Worm (Caenorhabditis elegans): Measurements from ENCODE around the gene C06E1.9.

Gene C06E1.9

ce11 chrIII:8655412-8655811 is 45.8 kb upstream of the C06E1.9 start:
- TF ChIP-seq blmp-1 (tag; optimal IDR thresholded peaks at IDR 0.05): no peak
- no peak for TF ChIP-seq ztf-11 (tag; optimal IDR thresholded peaks at IDR 0.05)
- TF ChIP-seq pha-4 (tag; optimal IDR thresholded peaks at IDR 0.05): no peak
- TF ChIP-seq mep-1 (tag; optimal IDR thresholded peaks at IDR 0.05): no peak
- TF ChIP-seq bed-3 (GFP tag; optimal IDR thresholded peaks at IDR 0.05): no peak
- TF ChIP-seq ham-2 (GFP tag; optimal IDR thresholded peaks at IDR 0.05): no peak
- no peak for TF ChIP-seq mls-2 (tag; optimal IDR thresholded peaks at IDR 0.05)
- TF ChIP-seq unc-39 (tag; optimal IDR thresholded peaks at IDR 0.05): no peak
- TF ChIP-seq hlh-1 (tag; optimal IDR thresholded peaks at IDR 0.05): no peak
- no peak for TF ChIP-seq elt-3 (tag; optimal IDR thresholded peaks at IDR 0.05)
- no peak for TF ChIP-seq snpc-4 (tag; optimal IDR thresholded peaks at IDR 0.05)
- TF ChIP-seq ceh-83 (GFP tag; optimal IDR thresholded peaks at IDR 0.05): no peak
- no peak for TF ChIP-seq ceh-43 (GFP tag; optimal IDR thresholded peaks at IDR 0.05)
- TF ChIP-seq drap-1 (GFP tag; optimal IDR thresholded peaks at IDR 0.05): no peak
- no peak for TF ChIP-seq nhr-2 (tag; optimal IDR thresholded peaks at IDR 0.05)
- TF ChIP-seq nhr-76 (tag; optimal IDR thresholded peaks at IDR 0.05): no peak
- no peak for TF ChIP-seq ces-1 (GFP tag; optimal IDR thresholded peaks at IDR 0.05)
- TF ChIP-seq nhr-237 (tag; optimal IDR thresholded peaks at IDR 0.05): no peak

- TF ChIP-seq ztf-11 (tag; optimal IDR thresholded peaks at IDR 0.05) (no peak), unc-62 (GFP tag; optimal IDR thresholded peaks at IDR 0.05) (no peak), flh-1 (GFP tag; optimal IDR thresholded peaks at IDR 0.05) (no peak), bed-3 (GFP tag; optimal IDR thresholded peaks at IDR 0.05) (no peak), unc-39 (tag; optimal IDR thresholded peaks at IDR 0.05) (no peak), ceh-39 (tag; optimal IDR thresholded peaks at IDR 0.05) (no peak), M03D4.4 (tag; optimal IDR thresholded peaks at IDR 0.05) (no peak), mls-2 (tag; optimal IDR thresholded peaks at IDR 0.05) (no peak)
Observed at ce11 chrIII:8654400-8654980, 44.9 kb upstream of the C06E1.9 start.

- no peak for TF ChIP-seq nhr-12 (tag; optimal IDR thresholded peaks at IDR 0.05)
- TF ChIP-seq elt-3 (tag; optimal IDR thresholded peaks at IDR 0.05): no peak
- no peak for TF ChIP-seq blmp-1 (tag; optimal IDR thresholded peaks at IDR 0.05)
- no peak for TF ChIP-seq snpc-4 (tag; optimal IDR thresholded peaks at IDR 0.05)
- TF ChIP-seq pha-4 (tag; optimal IDR thresholded peaks at IDR 0.05): no peak
- no peak for TF ChIP-seq cnd-1 (tag; optimal IDR thresholded peaks at IDR 0.05)
- TF ChIP-seq ceh-43 (GFP tag; optimal IDR thresholded peaks at IDR 0.05): no peak
- TF ChIP-seq lsy-2 (tag; optimal IDR thresholded peaks at IDR 0.05): no peak
- TF ChIP-seq M03D4.4 (tag; optimal IDR thresholded peaks at IDR 0.05): no peak
- TF ChIP-seq nhr-2 (tag; optimal IDR thresholded peaks at IDR 0.05): no peak
- no peak for TF ChIP-seq ztf-11 (tag; optimal IDR thresholded peaks at IDR 0.05)
- TF ChIP-seq nhr-237 (tag; optimal IDR thresholded peaks at IDR 0.05): no peak
- no peak for TF ChIP-seq ceh-39 (tag; optimal IDR thresholded peaks at IDR 0.05)
Observed at ce11 chrIII:8653875-8654386, 44.3 kb upstream of the C06E1.9 start, which contains the start of gene F22B7.9. Gene F22B7.9, minus strand, starts transcription at chrIII:8653925.

- TF ChIP-seq flh-1 (GFP tag; optimal IDR thresholded peaks at IDR 0.05) (no peak), hlh-1 (tag; optimal IDR thresholded peaks at IDR 0.05) (no peak), unc-39 (tag; optimal IDR thresholded peaks at IDR 0.05) (no peak)
Observed at ce11 chrIII:8653457-8653856, 43.9 kb upstream of the C06E1.9 start.

ce11 chrIII:8652922-8653321 is 43.3 kb upstream of the C06E1.9 start:
- TF ChIP-seq drap-1 (GFP tag; optimal IDR thresholded peaks at IDR 0.05) (peak; percentile 57), ceh-83 (GFP tag; optimal IDR thresholded peaks at IDR 0.05) (peak; percentile 66), bed-3 (GFP tag; optimal IDR thresholded peaks at IDR 0.05) (peak; percentile 5), mls-2 (tag; optimal IDR thresholded peaks at IDR 0.05) (peak; percentile 66), ceh-43 (GFP tag; optimal IDR thresholded peaks at IDR 0.05) (peak; percentile 25), ztf-11 (tag; optimal IDR thresholded peaks at IDR 0.05) (peak; percentile 6), cnd-1 (tag; optimal IDR thresholded peaks at IDR 0.05) (peak; percentile 32), sem-2 (GFP tag; optimal IDR thresholded peaks at IDR 0.05) (peak; percentile 44), M03D4.4 (tag; optimal IDR thresholded peaks at IDR 0.05) (peak; percentile 57), nhr-76 (tag; optimal IDR thresholded peaks at IDR 0.05) (no peak), snpc-4 (tag; optimal IDR thresholded peaks at IDR 0.05) (no peak), elt-1 (tag; optimal IDR thresholded peaks at IDR 0.05; ENCODE audit: borderline replicate concordance, insufficient read depth) (no peak), sptf-1 (tag; optimal IDR thresholded peaks at IDR 0.05) (peak; percentile 64), elt-3 (tag; optimal IDR thresholded peaks at IDR 0.05) (no peak), unc-120 (tag; optimal IDR thresholded peaks at IDR 0.05; ENCODE audit: poor library complexity, severe bottlenecking) (peak; percentile 48), unc-62 (GFP tag; optimal IDR thresholded peaks at IDR 0.05) (peak; percentile 21), lin-32 (GFP tag; optimal IDR thresholded peaks at IDR 0.05) (peak; percentile 42)

All from whole organism, mixed stage, embryonic.